Fruit fly (Drosophila melanogaster) whole organism, embryonic: ENCODE measurements around the gene CG7191.
A peak's percentile ranks its signal among the peaks of the same experiment; 100 is the strongest.

Source experiments
- Atf3 ChIP-seq: fragments of 200-800 bp; sonication (Bioruptor generic); optimal IDR thresholded peaks from 3 replicates; lab custom pipeline; 2016; ENCODE audit warnings: missing biosample characterization, missing genetic modification characterization
- Awh ChIP-seq: fragments of 200-800 bp; sonication (Bioruptor generic); IDR thresholded peaks from 2 replicates; pipeline ENCODE4, ENCODE4 v1.3.6; 2022; ENCODE audit warnings: missing biosample characterization, missing genetic modification characterization
- B-H2 ChIP-seq: fragments of 200-800 bp; sonication (Bioruptor generic); optimal IDR thresholded peaks from 2 replicates; lab custom pipeline; 2018; ENCODE audit warnings: missing biosample characterization, mild to moderate bottlenecking, missing genetic modification characterization
- Bteb2 ChIP-seq: fragments of 200-800 bp; sonication (Bioruptor generic); optimal IDR thresholded peaks from 2 replicates; lab custom pipeline; 2016; ENCODE audit warnings: missing biosample characterization, missing genetic modification characterization
- C15 ChIP-seq: fragments of 200-800 bp; sonication (Bioruptor generic); IDR thresholded peaks from 3 replicates; pipeline ENCODE4 v1.3.6; 2022; ENCODE audit warnings: missing biosample characterization, missing genetic modification characterization
- CG10431 ChIP-seq: fragments of 200-800 bp; sonication (Bioruptor generic); optimal IDR thresholded peaks from 3 replicates; lab custom pipeline; 2018; ENCODE audit warnings: missing biosample characterization, mild to moderate bottlenecking, missing genetic modification characterization
- CG10462 ChIP-seq: fragments of 200-800 bp; sonication (Bioruptor generic); optimal IDR thresholded peaks from 2 replicates; lab custom pipeline; 2016; ENCODE audit warnings: missing biosample characterization, missing genetic modification characterization
- CG10565 ChIP-seq: fragments of 200-800 bp; sonication (Bioruptor generic); optimal IDR thresholded peaks from 3 replicates; lab custom pipeline; 2016; ENCODE audit warnings: missing biosample characterization, mild to moderate bottlenecking, missing genetic modification characterization
- CG13624 ChIP-seq: fragments of 200-800 bp; sonication (Bioruptor generic); optimal IDR thresholded peaks from 2 replicates; lab custom pipeline; 2016; ENCODE audit warnings: missing biosample characterization, missing genetic modification characterization
- CG14667 ChIP-seq: fragments of 200-800 bp; sonication (Bioruptor generic); IDR thresholded peaks from 2 replicates; pipeline ENCODE4 v1.3.6; 2022; ENCODE audit warnings: missing biosample characterization, missing genetic modification characterization
- CG14965 ChIP-seq: fragments of 200-800 bp; sonication (Bioruptor generic); optimal IDR thresholded peaks from 2 replicates; lab custom pipeline; 2016; ENCODE audit warnings: missing biosample characterization, missing genetic modification characterization, borderline replicate concordance
- CG15073 ChIP-seq: fragments of 200-800 bp; sonication (Bioruptor generic); optimal IDR thresholded peaks from 2 replicates; lab custom pipeline; 2016; ENCODE audit warnings: missing biosample characterization, missing genetic modification characterization
- CG15269 ChIP-seq: fragments of 200-800 bp; sonication (Bioruptor generic); optimal IDR thresholded peaks from 2 replicates; lab custom pipeline; 2018; ENCODE audit warnings: missing biosample characterization, mild to moderate bottlenecking, missing genetic modification characterization, moderate library complexity
- CG17802 ChIP-seq: fragments of 200-800 bp; sonication (Bioruptor generic); optimal IDR thresholded peaks from 2 replicates; lab custom pipeline; 2018; ENCODE audit warnings: missing biosample characterization, mild to moderate bottlenecking, missing genetic modification characterization, moderate library complexity
- CG1792 ChIP-seq: fragments of 200-800 bp; sonication (Bioruptor generic); optimal IDR thresholded peaks from 2 replicates; lab custom pipeline; 2016; ENCODE audit warnings: missing biosample characterization, missing genetic modification characterization
- CG18011 ChIP-seq: fragments of 200-800 bp; sonication (Bioruptor generic); optimal IDR thresholded peaks from 2 replicates; lab custom pipeline; 2017; ENCODE audit warnings: missing biosample characterization, missing genetic modification characterization, mild to moderate bottlenecking, moderate library complexity, missing genotype
- CG2129 ChIP-seq: fragments of 200-800 bp; sonication (Bioruptor generic); IDR thresholded peaks from 2 replicates; pipeline ENCODE4 v1.3.6; 2022; ENCODE audit warnings: missing biosample characterization, missing genetic modification characterization; ENCODE audit not compliant: partially characterized antibody
- CG2199 ChIP-seq: fragments of 200-800 bp; sonication (Bioruptor generic); IDR thresholded peaks from 3 replicates; pipeline ENCODE4 v1.3.6; 2022; ENCODE audit warnings: missing biosample characterization, missing genetic modification characterization
- CG2889 ChIP-seq: fragments of 200-800 bp; sonication (Bioruptor generic); IDR thresholded peaks from 3 replicates; pipeline ENCODE4 v1.3.6; 2022; ENCODE audit warnings: missing biosample characterization, missing genetic modification characterization
- CG3726 ChIP-seq: fragments of 200-800 bp; sonication (Bioruptor generic); IDR thresholded peaks from 3 replicates; pipeline ENCODE4, ENCODE4 v1.3.6; 2022; ENCODE audit warnings: missing biosample characterization, missing genetic modification characterization
- CG4707 ChIP-seq: fragments of 200-800 bp; sonication (Bioruptor generic); optimal IDR thresholded peaks from 2 replicates; lab custom pipeline; 2018; ENCODE audit warnings: missing biosample characterization, mild to moderate bottlenecking, missing genetic modification characterization, moderate library complexity
- CG5180 ChIP-seq: fragments of 200-800 bp; sonication (Bioruptor generic); optimal IDR thresholded peaks from 3 replicates; lab custom pipeline; 2017; ENCODE audit warnings: missing biosample characterization, missing genetic modification characterization, mild to moderate bottlenecking, moderate library complexity, missing genetic modification reagents
- CG6175 ChIP-seq: fragments of 200-800 bp; sonication (Bioruptor generic); IDR thresholded peaks from 3 replicates; pipeline ENCODE4 v1.3.6; 2022; ENCODE audit warnings: missing biosample characterization, missing genetic modification characterization
- CG6765 ChIP-seq: fragments of 200-800 bp; sonication (Bioruptor generic); optimal IDR thresholded peaks from 3 replicates; lab custom pipeline; 2017; ENCODE audit warnings: missing biosample characterization, mild to moderate bottlenecking, missing genetic modification characterization
- CG7963 ChIP-seq: fragments of 200-800 bp; sonication (Bioruptor generic); IDR thresholded peaks from 3 replicates; pipeline ENCODE4 v1.3.6; 2022; ENCODE audit warnings: missing biosample characterization, missing genetic modification characterization; ENCODE audit not compliant: partially characterized antibody
- CG8924 ChIP-seq: fragments of 200-800 bp; optimal IDR thresholded peaks from 3 replicates; lab custom pipeline; 2019; ENCODE audit warnings: missing biosample characterization, mild to moderate bottlenecking, missing genetic modification characterization, moderate library complexity
- CG8944 ChIP-seq: fragments of 200-800 bp; sonication (Bioruptor generic); optimal IDR thresholded peaks from 3 replicates; lab custom pipeline; 2016; ENCODE audit warnings: missing biosample characterization, missing genetic modification characterization
- CTCF ChIP-seq: fragments of 200-800 bp; sonication (Bioruptor generic); optimal IDR thresholded peaks from 2 replicates; lab custom pipeline; 2017; ENCODE audit warnings: missing biosample characterization, mild to moderate bottlenecking, missing genetic modification characterization, moderate library complexity
- HLH4C ChIP-seq: fragments of 200-800 bp; sonication (Bioruptor generic); IDR thresholded peaks from 3 replicates; pipeline ENCODE4 v1.3.6; 2022; ENCODE audit warnings: missing biosample characterization, missing genetic modification characterization; ENCODE audit not compliant: partially characterized antibody
- Hmr ChIP-seq: fragments of 200-800 bp; sonication (Bioruptor generic); optimal IDR thresholded peaks from 3 replicates; lab custom pipeline; 2017; ENCODE audit warnings: mild to moderate bottlenecking, missing biosample characterization, missing genetic modification reagents, missing genetic modification characterization
- Kr ChIP-seq: fragments of 200-800 bp; sonication (Bioruptor generic); optimal IDR thresholded peaks from 2 replicates; lab custom pipeline; 2017; ENCODE audit warnings: missing biosample characterization, mild to moderate bottlenecking, missing genetic modification characterization
- Myb ChIP-seq: fragments of 200-800 bp; sonication (Bioruptor generic); optimal IDR thresholded peaks from 2 replicates; lab custom pipeline; 2016; ENCODE audit warnings: missing biosample characterization, missing genetic modification characterization
- PHDP ChIP-seq: fragments of 200-800 bp; sonication (Bioruptor generic); optimal IDR thresholded peaks from 3 replicates; lab custom pipeline; 2018; ENCODE audit warnings: missing biosample characterization, mild to moderate bottlenecking, missing genetic modification characterization, moderate library complexity
- Vsx1 ChIP-seq: fragments of 200-800 bp; sonication (Bioruptor generic); optimal IDR thresholded peaks from 2 replicates; lab custom pipeline; 2017; ENCODE audit warnings: missing biosample characterization, mild to moderate bottlenecking, missing genetic modification characterization, missing genetic modification reagents
- YL-1 ChIP-seq: fragments of 200-800 bp; sonication (Bioruptor generic); optimal IDR thresholded peaks from 3 replicates; lab custom pipeline; 2017; ENCODE audit warnings: missing biosample characterization, mild to moderate bottlenecking, missing genetic modification characterization
- ap ChIP-seq: fragments of 200-800 bp; sonication (Bioruptor generic); IDR thresholded peaks from 2 replicates; pipeline ENCODE4 v1.3.6; 2022; ENCODE audit warnings: missing biosample characterization, missing genetic modification characterization
- chn ChIP-seq: fragments of 200-800 bp; sonication (Bioruptor generic); optimal IDR thresholded peaks from 2 replicates; lab custom pipeline; 2016; ENCODE audit warnings: missing biosample characterization, missing genetic modification characterization
- crp ChIP-seq, 2 experiments: fragments of 200-800 bp; sonication (Bioruptor generic); optimal IDR thresholded peaks; 2 replicates in 1 of 2; 3 replicates in 1 of 2; lab custom pipeline; 2017; ENCODE audit warnings: missing biosample characterization in 2 of 2, missing genetic modification characterization in 2 of 2, mild to moderate bottlenecking in 1 of 2, moderate library complexity in 1 of 2
- fru ChIP-seq: fragments of >200 bp; optimal IDR thresholded peaks from 2 replicates; lab custom pipeline; 2017
- gro ChIP-seq: fragments of 200-800 bp; sonication (Bioruptor generic); optimal IDR thresholded peaks from 2 replicates; lab custom pipeline; 2016; ENCODE audit warnings: missing biosample characterization, missing genetic modification characterization
- her ChIP-seq: fragments of 200-800 bp; sonication (Bioruptor generic); optimal IDR thresholded peaks from 2 replicates; lab custom pipeline; 2016; ENCODE audit warnings: missing biosample characterization, missing genetic modification characterization
- jigr1 ChIP-seq: fragments of 200-800 bp; sonication (Bioruptor generic); IDR thresholded peaks from 3 replicates; pipeline ENCODE4 v1.3.6; 2022; ENCODE audit warnings: missing biosample characterization, missing genetic modification characterization
- klu ChIP-seq: fragments of 200-800 bp; sonication (Bioruptor generic); IDR thresholded peaks from 2 replicates; pipeline ENCODE4 v1.3.6; 2022; ENCODE audit warnings: missing biosample characterization, missing genetic modification characterization
- rib ChIP-seq: fragments of 200-800 bp; sonication (Bioruptor generic); IDR thresholded peaks from 2 replicates; pipeline ENCODE4 v1.3.6; 2022; ENCODE audit warnings: missing biosample characterization, missing genetic modification characterization
- salm ChIP-seq: fragments of 200-800 bp; sonication (Bioruptor generic); optimal IDR thresholded peaks from 2 replicates; lab custom pipeline; 2018; ENCODE audit warnings: missing biosample characterization, mild to moderate bottlenecking, missing genetic modification characterization
- seq ChIP-seq: fragments of 200-800 bp; sonication (Bioruptor generic); IDR thresholded peaks from 2 replicates; pipeline ENCODE4 v1.3.6; 2022; ENCODE audit warnings: missing biosample characterization, missing genetic modification characterization
- twi ChIP-seq: fragments of 200-800 bp; optimal IDR thresholded peaks from 2 replicates; lab custom pipeline; 2019; ENCODE audit warnings: missing biosample characterization, mild to moderate bottlenecking, missing genetic modification characterization, moderate library complexity
- unpg ChIP-seq: fragments of 200-800 bp; sonication (Bioruptor generic); optimal IDR thresholded peaks from 3 replicates; lab custom pipeline; 2018; ENCODE audit warnings: missing biosample characterization, mild to moderate bottlenecking, missing genetic modification characterization, moderate library complexity
- wdn ChIP-seq: fragments of 200-800 bp; sonication (Bioruptor generic); IDR thresholded peaks from 2 replicates; pipeline ENCODE4 v1.3.6; 2022; ENCODE audit warnings: missing biosample characterization, missing genetic modification characterization
- yki ChIP-seq: fragments of >200 bp; optimal IDR thresholded peaks from 3 replicates; lab custom pipeline; 2018
- zen ChIP-seq: fragments of 200-800 bp; sonication (Bioruptor generic); optimal IDR thresholded peaks from 3 replicates; lab custom pipeline; 2018; ENCODE audit warnings: missing biosample characterization, mild to moderate bottlenecking, missing genetic modification characterization, moderate library complexity

CG7191 gene

dm6 chr2L:7811249-7812002 is 44.0 kb downstream of the CG7191 start, which contains the start of gene LanB1 (continued):
- TF ChIP-seq crp (GFP tag; optimal IDR thresholded peaks at IDR 0.05; lab: Kevin White, UChicago), result no peak
- no peak for TF ChIP-seq yki (lab: Kevin White, UChicago)
- no peak for TF ChIP-seq CG10431 (GFP tag; lab: Kevin White, UChicago)
- TF ChIP-seq CG5180 (GFP tag; lab: Kevin White, UChicago), result no peak
- TF ChIP-seq CG15073 (GFP tag; lab: Kevin White, UChicago), result no peak
- TF ChIP-seq CG10462 (GFP tag; lab: Kevin White, UChicago), result no peak
- TF ChIP-seq gro, result peak; percentile 40
- TF ChIP-seq her (GFP tag; lab: Kevin White, UChicago), result peak; percentile 61
- no peak for TF ChIP-seq unpg (GFP tag; lab: Kevin White, UChicago)
- TF ChIP-seq seq (GFP tag; lab: Robert Waterston, UW), result no peak
- peak; percentile 1 for TF ChIP-seq CG4707 (GFP tag; lab: Kevin White, UChicago)
- TF ChIP-seq CG2199 (GFP tag; lab: Robert Waterston, UW), result peak; percentile 45; the same call in 2 of the 3 replicates
- peak; percentile 60; the same call in 1 of the 2 replicates for TF ChIP-seq rib (GFP tag; lab: Robert Waterston, UW)
- TF ChIP-seq Myb (GFP tag; lab: Kevin White, UChicago), result peak; percentile 57
- TF ChIP-seq CG2889, result no peak
- TF ChIP-seq Hmr, result no peak
- TF ChIP-seq Atf3 (GFP tag; lab: Kevin White, UChicago), result no peak
- TF ChIP-seq CG3726 (GFP tag; lab: Robert Waterston, UW), result no peak
- TF ChIP-seq B-H2 (GFP tag; lab: Kevin White, UChicago), result no peak
- TF ChIP-seq CTCF, result no peak
- TF ChIP-seq wdn, result no peak
- no peak for TF ChIP-seq CG17802 (tag; lab: Kevin White, UChicago)
- no peak for TF ChIP-seq CG1792 (GFP tag; lab: Kevin White, UChicago)
- peak; percentile 30 for TF ChIP-seq CG6765
- no peak for TF ChIP-seq CG6175
- TF ChIP-seq zen (tag; lab: Kevin White, UChicago), result no peak
- TF ChIP-seq twi, result peak; percentile 44
- peak; percentile 36; the same call in 1 of the 2 replicates for TF ChIP-seq Awh
- TF ChIP-seq CG13624 (GFP tag; lab: Kevin White, UChicago), result peak; percentile 2
- TF ChIP-seq Bteb2 (GFP tag; lab: Kevin White, UChicago), result no peak
- no peak for TF ChIP-seq ap (GFP tag; lab: Robert Waterston, UW)
- TF ChIP-seq CG18011 (GFP tag; lab: Kevin White, UChicago), result no peak
- no peak for TF ChIP-seq chn
- no peak for TF ChIP-seq CG8944 (GFP tag; lab: Kevin White, UChicago)
- TF ChIP-seq CG2129 (GFP tag; lab: Robert Waterston, UW), result no peak
- TF ChIP-seq CG7963 (GFP tag; lab: Robert Waterston, UW), result peak; percentile 57; the same call in 1 of the 3 replicates
- TF ChIP-seq HLH4C (GFP tag; lab: Robert Waterston, UW), result peak; percentile 61; the same call in 1 of the 3 replicates
- peak; percentile 18 for TF ChIP-seq Kr (GFP tag; lab: Kevin White, UChicago)
- TF ChIP-seq PHDP, result no peak
- no peak for TF ChIP-seq CG14965 (GFP tag; lab: Kevin White, UChicago)
- no peak for TF ChIP-seq C15 (GFP tag; lab: Robert Waterston, UW)
- TF ChIP-seq salm (tag; lab: Kevin White, UChicago), result no peak
- TF ChIP-seq CG8924 (tag; lab: Kevin White, UChicago), result peak; percentile 3
- TF ChIP-seq CG10565 (GFP tag; lab: Kevin White, UChicago), result no peak
- no peak for TF ChIP-seq klu (GFP tag; lab: Robert Waterston, UW)
- no peak for TF ChIP-seq jigr1
- no peak for TF ChIP-seq Vsx1 (GFP tag; lab: Kevin White, UChicago)
- TF ChIP-seq YL-1 (GFP tag; lab: Kevin White, UChicago), result peak; percentile 7
- peak; percentile 2 for TF ChIP-seq CG15269 (tag; lab: Kevin White, UChicago)
- TF ChIP-seq fru (lab: Kevin White, UChicago), result no peak
- TF ChIP-seq CG14667 (GFP tag; lab: Robert Waterston, UW), result no peak
